Fruit fly (Drosophila melanogaster): ENCODE results near the gene CG46339.

The CG46339 gene

dm6 chr3R:26952200-26952856 lies 36.8 kb downstream of the CG46339 start (continued):
- TF ChIP-seq unc-4 (GFP tag; IDR thresholded peaks at IDR 0.05; ENCODE audit: partially characterized antibody) (no peak), NC2α (GFP tag; optimal IDR thresholded peaks at IDR 0.05) (no peak), CG2199 (GFP tag; IDR thresholded peaks at IDR 0.05) (no peak), CG15269 (tag; optimal IDR thresholded peaks at IDR 0.05) (no peak), BEAF-32 (GFP tag; optimal IDR thresholded peaks at IDR 0.05) (no peak), klu (GFP tag; IDR thresholded peaks at IDR 0.05) (no peak), nerfin-2 (GFP tag; IDR thresholded peaks at IDR 0.05; ENCODE audit: partially characterized antibody) (no peak), CG10147 (GFP tag; optimal IDR thresholded peaks at IDR 0.05) (no peak), CG7839 (tag; optimal IDR thresholded peaks at IDR 0.05) (peak; percentile 46), bigmax (GFP tag; optimal IDR thresholded peaks at IDR 0.05) (no peak), CG12391 (tag; optimal IDR thresholded peaks at IDR 0.05) (peak; percentile 23), dm (GFP tag; optimal IDR thresholded peaks at IDR 0.05) (no peak), Six4 (GFP tag; optimal IDR thresholded peaks at IDR 0.05) (no peak), dan (GFP tag; IDR thresholded peaks at IDR 0.05) (no peak), pnt (GFP tag; optimal IDR thresholded peaks at IDR 0.05) (no peak), E2f1 (GFP tag; IDR thresholded peaks at IDR 0.05) (no peak)

dm6 chr3R:26952857-26953477 lies 37.4 kb downstream of the CG46339 start:
- TF ChIP-seq klu (GFP tag; IDR thresholded peaks at IDR 0.05) (no peak), otp (GFP tag; IDR thresholded peaks at IDR 0.05) (0 out of 3 replicates have a peak, but pooled peaks have one; percentile 14), sc (optimal IDR thresholded peaks at IDR 0.05) (no peak), sc (GFP tag; optimal IDR thresholded peaks at IDR 0.05) (no peak), sens-2 (GFP tag; IDR thresholded peaks at IDR 0.05) (no peak), Pdp1 (GFP tag; optimal IDR thresholded peaks at IDR 0.05) (peak in 1 of 2 experiments; percentile 33), dysf (GFP tag; IDR thresholded peaks at IDR 0.05) (0 out of 3 replicates have a peak, but pooled peaks have one; percentile 8), CG16779 (GFP tag; IDR thresholded peaks at IDR 0.05) (no peak), Deaf1 (tag; optimal IDR thresholded peaks at IDR 0.05) (peak; percentile 3), E2f1 (GFP tag; IDR thresholded peaks at IDR 0.05) (no peak), salm (tag; optimal IDR thresholded peaks at IDR 0.05) (no peak), Camta (GFP tag; optimal IDR thresholded peaks at IDR 0.05) (no peak), chinmo (GFP tag; IDR thresholded peaks at IDR 0.05; ENCODE audit: partially characterized antibody) (0 out of 4 replicates have a peak, but pooled peaks have one; percentile 65), CG8765 (GFP tag; IDR thresholded peaks at IDR 0.05) (no peak), Optix (GFP tag; IDR thresholded peaks at IDR 0.05) (no peak), CG7987 (GFP tag; optimal IDR thresholded peaks at IDR 0.05) (peak; percentile 6), CG7839 (tag; optimal IDR thresholded peaks at IDR 0.05) (no peak), Fer2 (tag; optimal IDR thresholded peaks at IDR 0.05) (no peak), pho (GFP tag; optimal IDR thresholded peaks at IDR 0.05) (no peak), CG7556 (GFP tag; optimal IDR thresholded peaks at IDR 0.05) (no peak), sob (GFP tag; IDR thresholded peaks at IDR 0.05) (0 out of 2 replicates have a peak, but pooled peaks have one; percentile 9), CG2199 (GFP tag; IDR thresholded peaks at IDR 0.05) (no peak), hbn (GFP tag; IDR thresholded peaks at IDR 0.05; ENCODE audit: partially characterized antibody) (no peak), Rfx (GFP tag; IDR thresholded peaks at IDR 0.05) (0 out of 2 replicates have a peak, but pooled peaks have one; percentile 4), CG32767 (GFP tag; IDR thresholded peaks at IDR 0.05) (0 out of 2 replicates have a peak, but pooled peaks have one; percentile 30), sens (GFP tag) (peak; percentile 41), Bgb (GFP tag; IDR thresholded peaks at IDR 0.05; ENCODE audit: partially characterized antibody) (peak; percentile 22; the same call in 1 of the 2 replicates), seq (GFP tag; IDR thresholded peaks at IDR 0.05) (no peak), Hey (tag; optimal IDR thresholded peaks at IDR 0.05) (no peak), CG12659 (GFP tag; optimal IDR thresholded peaks at IDR 0.05) (no peak), CG10654 (GFP tag; optimal IDR thresholded peaks at IDR 0.05) (no peak), gcm2 (GFP tag; optimal IDR thresholded peaks at IDR 0.05) (no peak), knrl (GFP tag; IDR thresholded peaks at IDR 0.05; ENCODE audit: partially characterized antibody) (0 out of 3 replicates have a peak, but pooled peaks have one; percentile 36), CG10147 (GFP tag; optimal IDR thresholded peaks at IDR 0.05) (no peak), psq (GFP tag; optimal IDR thresholded peaks at IDR 0.05) (no peak), CG9932 (GFP tag; IDR thresholded peaks at IDR 0.05) (no peak)
